Worm (Caenorhabditis elegans): ENCODE measurements around the gene zip-3.
"Not testable (repeated sequence)": the region's sequence is repeated elsewhere in the genome, so short reads cannot be mapped to it uniquely, and the experiment has no call there.

DNA sequence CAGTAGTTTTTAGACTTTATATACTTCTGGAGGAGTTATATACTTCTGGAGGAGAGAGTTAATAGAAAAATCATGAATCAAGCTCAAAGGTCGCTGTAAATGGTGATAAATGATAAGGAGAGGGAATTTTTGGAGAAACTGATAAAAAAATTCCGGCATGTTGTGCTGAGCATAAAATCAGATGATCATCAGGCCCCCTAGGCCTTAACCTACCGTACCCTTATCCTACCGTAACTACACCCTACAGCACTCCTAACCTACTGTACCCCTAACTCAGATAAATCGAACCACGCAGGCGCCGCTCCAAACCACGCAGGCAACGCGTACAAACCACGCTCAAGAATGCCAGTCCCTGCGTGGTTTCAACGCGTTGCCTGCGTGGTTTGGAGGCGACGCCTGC lies 42.8 kb upstream of the zip-3 start, which contains the start of gene F01D5.3:
- TF ChIP-seq hlh-8 (tag; optimal IDR thresholded peaks at IDR 0.05); sdc-2 (tag; optimal IDR thresholded peaks at IDR 0.05); zip-5 (tag; optimal IDR thresholded peaks at IDR 0.05); nhr-11 (tag; optimal IDR thresholded peaks at IDR 0.05); lim-6 (tag; optimal IDR thresholded peaks at IDR 0.05); dmd-4 (tag; optimal IDR thresholded peaks at IDR 0.05; ENCODE audit: borderline replicate concordance); tbx-2 (tag; optimal IDR thresholded peaks at IDR 0.05); ceh-48 (tag; optimal IDR thresholded peaks at IDR 0.05); pax-1 (tag; optimal IDR thresholded peaks at IDR 0.05); ahr-1 (tag; optimal IDR thresholded peaks at IDR 0.05): not testable (repeated sequence)

Data from whole organism, late embryonic.